Fruit fly (Drosophila melanogaster) whole organism, embryonic: ENCODE results near the gene PXo.

Source experiments
- CG10543 ChIP-seq: fragments of 200-800 bp; sonication (Bioruptor generic); optimal IDR thresholded peaks from 3 replicates; lab custom pipeline; 2017; ENCODE audit warnings: missing biosample characterization, mild to moderate bottlenecking, missing genetic modification characterization, moderate library complexity
- CG30431 ChIP-seq: fragments of 200-800 bp; sonication (Bioruptor generic); optimal IDR thresholded peaks from 2 replicates; lab custom pipeline; 2017; ENCODE audit warnings: missing biosample characterization, missing genetic modification characterization
- CG31388 ChIP-seq: fragments of 200-800 bp; sonication (Bioruptor generic); optimal IDR thresholded peaks from 2 replicates; lab custom pipeline; 2016; ENCODE audit warnings: missing biosample characterization, missing genetic modification characterization
- CG4820 ChIP-seq: fragments of 200-800 bp; sonication (Bioruptor generic); optimal IDR thresholded peaks from 3 replicates; lab custom pipeline; 2016; ENCODE audit warnings: missing biosample characterization, missing genetic modification characterization
- CG9932 ChIP-seq: fragments of 200-800 bp; sonication (Bioruptor generic); IDR thresholded peaks from 2 replicates; pipeline ENCODE4 v1.3.6; 2022; ENCODE audit warnings: missing biosample characterization, missing genetic modification characterization
- Dp ChIP-seq: fragments of 200-800 bp; sonication (Bioruptor generic); optimal IDR thresholded peaks from 2 replicates; lab custom pipeline; 2018; ENCODE audit warnings: missing biosample characterization, mild to moderate bottlenecking, missing genetic modification characterization, moderate library complexity
- Gug ChIP-seq: fragments of 200-800 bp; sonication (Bioruptor generic); IDR thresholded peaks from 4 replicates; pipeline ENCODE4 v1.3.6; 2022; ENCODE audit warnings: missing biosample characterization, missing genetic modification characterization
- ato ChIP-seq: fragments of 200-800 bp; sonication (Bioruptor generic); IDR thresholded peaks from 2 replicates; pipeline ENCODE4 v1.3.6; 2022; ENCODE audit warnings: missing biosample characterization, missing genetic modification characterization; ENCODE audit not compliant: partially characterized antibody
- crp ChIP-seq, 2 experiments: fragments of 200-800 bp; sonication (Bioruptor generic); optimal IDR thresholded peaks; 2 replicates in 1 of 2; 3 replicates in 1 of 2; lab custom pipeline; 2017; ENCODE audit warnings: missing biosample characterization in 2 of 2, missing genetic modification characterization in 2 of 2, mild to moderate bottlenecking in 1 of 2, moderate library complexity in 1 of 2
- pros ChIP-seq: fragments of 200-800 bp; sonication (Bioruptor generic); optimal IDR thresholded peaks from 3 replicates; lab custom pipeline; 2019; ENCODE audit warnings: missing biosample characterization, mild to moderate bottlenecking, missing genetic modification characterization, moderate library complexity
- slp2 ChIP-seq: fragments of 200-800 bp; sonication (Bioruptor generic); optimal IDR thresholded peaks from 2 replicates; lab custom pipeline; 2016; ENCODE audit warnings: missing biosample characterization, missing genetic modification characterization
- usp ChIP-seq: fragments of >200 bp; optimal IDR thresholded peaks from 2 replicates; lab custom pipeline; 2017; ENCODE audit warnings: missing biosample characterization, missing genetic modification characterization

- TF ChIP-seq Dp (GFP tag; lab: Kevin White, UChicago) (no peak), usp (no peak), CG4820 (GFP tag; lab: Kevin White, UChicago) (peak; percentile 64), Gug (GFP tag; lab: Robert Waterston, UW) (peak; percentile 76), ato (GFP tag; lab: Robert Waterston, UW) (0 out of 2 replicates have a peak, but pooled peaks have one; percentile 43), CG30431 (GFP tag; lab: Kevin White, UChicago) (peak; percentile 27), CG31388 (peak; percentile 54), slp2 (GFP tag; lab: Kevin White, UChicago) (peak; percentile 51), pros (no peak), crp (GFP tag; optimal IDR thresholded peaks at IDR 0.05; lab: Kevin White, UChicago) (no peak), CG9932 (GFP tag; lab: Robert Waterston, UW) (peak; percentile 88), CG10543 (no peak)
These were observed 51.4 kb downstream of the PXo start for dm6 chr3L:5869614-5870204.
